Worm (Caenorhabditis elegans): ENCODE results near the gene ragc-1.

Gene ragc-1

DNA sequence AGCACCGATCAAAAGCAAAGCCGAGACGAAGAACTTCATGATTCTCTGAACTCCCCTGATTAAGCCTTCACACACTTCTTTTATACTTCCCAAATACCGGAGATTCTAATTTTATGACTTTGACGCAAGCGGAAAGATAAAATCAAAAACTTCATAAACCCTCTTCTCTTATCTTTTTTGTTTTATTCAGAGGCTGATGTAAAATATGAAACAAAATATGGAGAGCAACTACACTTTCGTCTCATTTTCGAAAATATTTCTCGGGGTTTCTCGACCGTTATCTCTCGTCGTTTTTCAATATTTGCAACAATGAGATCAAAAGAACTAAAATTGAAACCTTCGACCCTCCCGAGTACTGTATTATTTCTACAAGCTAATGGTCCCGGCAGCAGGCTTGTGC lies 18.3 kb upstream of the ragc-1 start, which contains the start of gene lys-4:
TSS of gene lys-4 (minus strand) at position 115 of the 400 bp plus-strand sequence.
- TF ChIP-seq syd-9 (tag; optimal IDR thresholded peaks at IDR 0.05) (no peak), dmd-4 (tag; optimal IDR thresholded peaks at IDR 0.05; ENCODE audit: borderline replicate concordance) (no peak), ceh-34 (tag; optimal IDR thresholded peaks at IDR 0.05) (no peak), ttx-3 (tag; optimal IDR thresholded peaks at IDR 0.05) (no peak), ceh-14 (tag; optimal IDR thresholded peaks at IDR 0.05) (no peak), unc-86 (tag; optimal IDR thresholded peaks at IDR 0.05) (no peak), npax-4 (tag; optimal IDR thresholded peaks at IDR 0.05) (no peak), pros-1 (tag; optimal IDR thresholded peaks at IDR 0.05) (no peak), ztf-16 (tag; optimal IDR thresholded peaks at IDR 0.05) (no peak), ceh-6 (GFP tag; optimal IDR thresholded peaks at IDR 0.05) (no peak), fkh-10 (GFP tag; optimal IDR thresholded peaks at IDR 0.05) (no peak), hlh-13 (GFP tag; optimal IDR thresholded peaks at IDR 0.05) (no peak), mec-3 (tag; optimal IDR thresholded peaks at IDR 0.05; ENCODE audit: borderline replicate concordance) (no peak), F13H6.1 (tag; optimal IDR thresholded peaks at IDR 0.05) (no peak), hlh-6 (tag; optimal IDR thresholded peaks at IDR 0.05) (no peak), ceh-9 (tag; optimal IDR thresholded peaks at IDR 0.05) (no peak), fkh-6 (tag; optimal IDR thresholded peaks at IDR 0.05) (no peak), K09A11.1 (tag; optimal IDR thresholded peaks at IDR 0.05; ENCODE audit: insufficient read depth) (no peak), gmeb-2 (tag; optimal IDR thresholded peaks at IDR 0.05) (no peak)

DNA sequence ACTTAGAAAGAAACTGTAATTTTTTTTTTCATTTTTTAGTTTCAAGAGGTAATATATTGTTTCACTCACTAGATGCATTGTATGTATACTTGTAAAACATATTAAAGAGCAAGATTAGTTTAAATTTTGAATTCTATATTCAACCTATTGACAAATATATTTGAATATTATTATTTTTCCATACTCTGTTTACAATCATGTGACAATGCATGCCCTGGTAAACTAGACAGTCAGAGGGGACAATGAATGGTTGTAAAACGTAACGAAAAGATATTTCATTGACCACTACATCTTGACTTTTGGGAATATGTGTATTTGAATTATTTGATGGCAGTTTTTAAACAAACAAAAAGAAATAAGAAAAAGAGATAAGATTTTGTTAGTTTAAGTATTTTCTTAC lies 17.6 kb upstream of the ragc-1 start:
- no peak for TF ChIP-seq tbx-7 (tag; optimal IDR thresholded peaks at IDR 0.05)
- no peak for TF ChIP-seq odd-2 (tag; optimal IDR thresholded peaks at IDR 0.05)
- TF ChIP-seq nhr-11 (tag; optimal IDR thresholded peaks at IDR 0.05), result no peak
- TF ChIP-seq pqm-1 (tag; optimal IDR thresholded peaks at IDR 0.05), result no peak
- no peak for TF ChIP-seq hlh-13 (GFP tag; optimal IDR thresholded peaks at IDR 0.05)
- TF ChIP-seq dmd-4 (tag; optimal IDR thresholded peaks at IDR 0.05; ENCODE audit: borderline replicate concordance), result no peak
- no peak for TF ChIP-seq che-1 (tag; optimal IDR thresholded peaks at IDR 0.05)
- TF ChIP-seq ceh-19 (GFP tag; optimal IDR thresholded peaks at IDR 0.05), result no peak
- no peak for TF ChIP-seq ceh-34 (tag; optimal IDR thresholded peaks at IDR 0.05)
- no peak for TF ChIP-seq fax-1 (tag; optimal IDR thresholded peaks at IDR 0.05)
- TF ChIP-seq ahr-1 (tag; optimal IDR thresholded peaks at IDR 0.05), result no peak

DNA sequence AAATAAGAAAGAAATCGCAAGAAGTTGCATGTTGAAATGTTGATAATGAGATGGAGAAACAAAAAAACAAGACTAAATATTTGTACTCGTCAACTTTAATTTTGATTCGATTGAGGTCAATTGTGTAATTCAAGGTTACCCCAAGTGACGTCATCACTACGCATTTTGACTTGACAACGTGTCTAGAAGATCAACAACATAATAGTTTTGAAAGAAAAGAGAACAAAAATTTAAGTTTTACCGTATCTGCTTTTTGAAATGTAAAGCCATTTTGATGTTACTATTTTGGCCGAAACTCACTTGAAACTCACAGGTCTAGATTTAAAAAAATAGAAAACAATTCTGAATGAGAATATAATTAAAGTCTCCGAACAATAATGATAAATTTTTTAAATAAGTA lies 16.2 kb upstream of the ragc-1 start, which contains the start of gene dsl-5:
TSS of gene dsl-5 (minus strand) at position 101 of the 400 bp plus-strand sequence.
- TF ChIP-seq unc-86 (tag; optimal IDR thresholded peaks at IDR 0.05) (no peak), madf-2 (tag; optimal IDR thresholded peaks at IDR 0.05) (no peak), eyg-1 (tag; optimal IDR thresholded peaks at IDR 0.05) (no peak), hlh-13 (GFP tag; optimal IDR thresholded peaks at IDR 0.05) (no peak), ceh-19 (GFP tag; optimal IDR thresholded peaks at IDR 0.05) (no peak)

DNA sequence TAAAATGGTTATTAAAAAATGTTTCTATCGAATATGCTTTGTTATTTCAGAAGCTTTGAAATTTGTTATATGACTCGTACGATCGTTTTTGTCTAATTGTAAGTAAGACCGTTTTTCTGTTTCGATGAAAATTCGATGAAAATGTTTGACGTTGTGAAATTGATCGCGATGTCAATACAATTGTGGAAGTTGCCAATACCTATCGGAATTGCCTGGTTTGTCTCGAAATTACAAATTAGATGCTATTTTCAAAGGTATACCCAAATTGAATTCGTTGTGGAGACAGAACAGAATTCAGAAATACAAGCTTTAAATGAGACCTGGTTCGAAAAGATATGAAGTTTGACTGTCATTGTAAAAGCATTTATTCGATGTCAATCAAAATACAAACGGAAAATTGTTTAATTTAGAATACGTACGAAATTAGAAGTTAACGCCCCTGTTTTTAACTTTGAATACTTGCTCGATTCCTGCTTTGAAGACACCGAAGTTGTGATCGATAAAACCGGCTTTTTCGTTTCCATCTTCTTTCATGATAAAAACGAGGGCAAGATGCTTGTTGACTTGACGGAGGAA lies 1.4 kb downstream of the ragc-1 start:
- TF ChIP-seq ceh-14 (tag; optimal IDR thresholded peaks at IDR 0.05), result no peak
- TF ChIP-seq syd-9 (tag; optimal IDR thresholded peaks at IDR 0.05), result no peak
- TF ChIP-seq odd-2 (tag; optimal IDR thresholded peaks at IDR 0.05), result no peak
- TF ChIP-seq ceh-9 (tag; optimal IDR thresholded peaks at IDR 0.05), result no peak
- TF ChIP-seq ets-4 (tag; optimal IDR thresholded peaks at IDR 0.05), result no peak
- no peak for TF ChIP-seq ceh-2 (tag; optimal IDR thresholded peaks at IDR 0.05)
- TF ChIP-seq ceh-24 (tag; optimal IDR thresholded peaks at IDR 0.05), result no peak
- no peak for TF ChIP-seq unc-86 (tag; optimal IDR thresholded peaks at IDR 0.05)
- TF ChIP-seq ceh-18 (tag; optimal IDR thresholded peaks at IDR 0.05), result no peak
- no peak for TF ChIP-seq zip-5 (tag; optimal IDR thresholded peaks at IDR 0.05)
- no peak for TF ChIP-seq mec-3 (tag; optimal IDR thresholded peaks at IDR 0.05; ENCODE audit: borderline replicate concordance)
- TF ChIP-seq unc-3 (GFP tag; conservative IDR thresholded peaks at IDR 0.05), result no peak
- TF ChIP-seq unc-3 (tag; optimal IDR thresholded peaks at IDR 0.05), result no peak
- no peak for TF ChIP-seq ceh-31 (tag; optimal IDR thresholded peaks at IDR 0.05)
- TF ChIP-seq dve-1 (tag; optimal IDR thresholded peaks at IDR 0.05), result no peak
- TF ChIP-seq F13H6.1 (tag; optimal IDR thresholded peaks at IDR 0.05), result no peak
- TF ChIP-seq pat-9 (tag; optimal IDR thresholded peaks at IDR 0.05), result no peak
- TF ChIP-seq ceh-48 (tag; optimal IDR thresholded peaks at IDR 0.05), result no peak

Measured in whole organism, late embryonic.